Worm (Caenorhabditis elegans) whole organism, L4 larva: Measurements from ENCODE around the gene C36E6.2.

ENCODE experiments used
- Y105C5A.15 ChIP-seq: fragments of 200-800 bp; sonication (Bioruptor generic); IDR thresholded peaks from 2 replicates; pipeline ENCODE4 v1.3.6; 2022; ENCODE audit warnings: missing genetic modification characterization, missing compliant biosample characterization
- lin-39 ChIP-seq: fragments of 150-350 bp; optimal IDR thresholded peaks from 2 replicates; lab custom pipeline; 2014; ENCODE audit warnings: missing biosample characterization, missing genetic modification reagents, missing genetic modification characterization
- lsy-2 ChIP-seq, 2 experiments: fragments of 150-350 bp in 1 of 2; sonication (generic microtip) in 1 of 2; optimal IDR thresholded peaks; 2 replicates each; lab custom pipeline; 2014 to 2017; ENCODE audit warnings: missing biosample characterization in 2 of 2, missing genetic modification characterization in 2 of 2
- mdl-1 ChIP-seq, 2 experiments: fragments of 150-350 bp in 1 of 2; sonication (generic microtip) in 1 of 2; optimal IDR thresholded peaks; 2 replicates each; lab custom pipeline; 2014 to 2017; ENCODE audit warnings: missing biosample characterization in 2 of 2, missing genetic modification characterization in 2 of 2
- nhr-6 ChIP-seq: fragments of 150-350 bp; optimal IDR thresholded peaks from 2 replicates; lab custom pipeline; 2014; ENCODE audit warnings: missing biosample characterization, missing genetic modification characterization
- ztf-11 ChIP-seq: fragments of 150-350 bp; optimal IDR thresholded peaks from 2 replicates; lab custom pipeline; 2014; ENCODE audit warnings: missing biosample characterization, missing genetic modification characterization

- TF ChIP-seq Y105C5A.15 (GFP tag; lab: Robert Waterston, UW) (no peak), mdl-1 (tag; optimal IDR thresholded peaks at IDR 0.05; lab: Kevin White, UChicago) (no peak), lsy-2 (tag; optimal IDR thresholded peaks at IDR 0.05; lab: Kevin White, UChicago) (no peak), ztf-11 (no peak), lin-39 (tag; lab: Kevin White, UChicago) (no peak), nhr-6 (tag; lab: Kevin White, UChicago) (no peak)
Measured at ce11 chrX:17426712-17427111, 24.8 kb upstream of the C36E6.2 start.
